Worm (Caenorhabditis elegans) whole organism, L4 larva: ENCODE data around the gene F14B8.5.
"Not testable (repeated sequence)": the region's sequence is repeated elsewhere in the genome, so short reads cannot be mapped to it uniquely, and the experiment has no call there.

Source experiments
- T20F7.1 ChIP-seq: fragments of 200-800 bp; sonication (Bioruptor generic); optimal IDR thresholded peaks from 2 replicates; lab custom pipeline; 2018; ENCODE audit warnings: mild to moderate bottlenecking, missing genetic modification characterization, missing compliant biosample characterization
- T26A8.4 ChIP-seq: fragments of 200-800 bp; sonication (Bioruptor generic); IDR thresholded peaks from 2 replicates; pipeline ENCODE4 v1.3.6; 2022; ENCODE audit warnings: missing genetic modification characterization, missing compliant biosample characterization
- Y75B8A.6 ChIP-seq: fragments of 200-800 bp; sonication (Bioruptor generic); IDR thresholded peaks from 2 replicates; pipeline ENCODE4 v1.3.6; 2022; ENCODE audit warnings: missing genetic modification reagents, missing genetic modification characterization, missing compliant biosample characterization
- aly-2 ChIP-seq: sonication (generic microtip); optimal IDR thresholded peaks from 2 replicates; lab custom pipeline; 2018; ENCODE audit warnings: missing biosample characterization, missing genetic modification characterization
- ceh-32 ChIP-seq: sonication (generic microtip); optimal IDR thresholded peaks from 2 replicates; lab custom pipeline; 2016; ENCODE audit warnings: mild to moderate bottlenecking, missing genetic modification characterization, missing compliant biosample characterization; ENCODE audit not compliant: poor library complexity
- ceh-82 ChIP-seq: sonication (generic microtip); optimal IDR thresholded peaks from 2 replicates; lab custom pipeline; 2017; ENCODE audit warnings: missing biosample characterization, missing genetic modification characterization
- daf-16 ChIP-seq, 3 experiments: sonication (generic microtip); optimal IDR thresholded peaks; 2 replicates each; lab custom pipeline; 2016 to 2017; ENCODE audit warnings: missing genetic modification characterization in 3 of 3, missing genetic modification reagents in 3 of 3, mild to moderate bottlenecking in 2 of 3, missing compliant biosample characterization in 2 of 3, missing biosample characterization in 1 of 3, moderate library complexity in 1 of 3
- dmd-9 ChIP-seq: fragments of 200-800 bp; sonication (Bioruptor generic); IDR thresholded peaks from 2 replicates; pipeline ENCODE4 v1.3.6; 2022; ENCODE audit warnings: missing genetic modification reagents, missing genetic modification characterization, missing compliant biosample characterization
- dve-1 ChIP-seq: sonication (generic microtip); optimal IDR thresholded peaks from 2 replicates; lab custom pipeline; 2017; ENCODE audit warnings: antibody characterized with exemption, mild to moderate bottlenecking, missing genetic modification characterization, missing compliant biosample characterization; ENCODE audit not compliant: insufficient read depth
- hmg-1.1 ChIP-seq: fragments of 200-800 bp; sonication (Bioruptor generic); IDR thresholded peaks from 2 replicates; pipeline ENCODE4 v1.3.6; 2022; ENCODE audit warnings: missing genetic modification reagents, missing genetic modification characterization, missing compliant biosample characterization
- lin-1 ChIP-seq: fragments of 200-800 bp; sonication (Bioruptor generic); IDR thresholded peaks from 2 replicates; pipeline ENCODE4 v1.3.6; 2022; ENCODE audit warnings: missing genetic modification reagents, missing genetic modification characterization, missing compliant biosample characterization
- lin-13 ChIP-seq: fragments of 150-350 bp; optimal IDR thresholded peaks from 2 replicates; lab custom pipeline; 2014; ENCODE audit warnings: missing biosample characterization, missing genetic modification reagents, missing genetic modification characterization
- madf-5 ChIP-seq, 2 experiments: fragments of 200-800 bp; sonication (Bioruptor generic); IDR thresholded peaks; 2 replicates each; pipeline ENCODE4 v1.3.6; 2022; ENCODE audit warnings: missing compliant biosample characterization in 2 of 2, missing genetic modification characterization in 2 of 2
- mep-1 ChIP-seq: fragments of 150-350 bp; sonication (generic microtip); optimal IDR thresholded peaks from 3 replicates; lab custom pipeline; 2014; ENCODE audit warnings: missing biosample characterization, missing genetic modification characterization
- nhr-10 ChIP-seq: fragments of 150-350 bp; optimal IDR thresholded peaks from 2 replicates; lab custom pipeline; 2014; ENCODE audit warnings: missing biosample characterization, missing genetic modification characterization
- nhr-25 ChIP-seq: sonication (generic microtip); optimal IDR thresholded peaks from 2 replicates; lab custom pipeline; 2017; ENCODE audit warnings: missing genetic modification characterization, mild to moderate bottlenecking, missing compliant biosample characterization, antibody characterized with exemption, moderate library complexity, borderline replicate concordance; ENCODE audit not compliant: insufficient read depth
- nhr-48 ChIP-seq: sonication (generic microtip); optimal IDR thresholded peaks from 2 replicates; lab custom pipeline; 2016; ENCODE audit warnings: mild to moderate bottlenecking, missing genetic modification characterization, missing compliant biosample characterization
- nhr-6 ChIP-seq: fragments of 150-350 bp; optimal IDR thresholded peaks from 2 replicates; lab custom pipeline; 2014; ENCODE audit warnings: missing biosample characterization, missing genetic modification characterization
- nhr-77 ChIP-seq: fragments of 150-350 bp; optimal IDR thresholded peaks from 2 replicates; lab custom pipeline; 2014; ENCODE audit warnings: missing biosample characterization, missing genetic modification characterization
- php-3 ChIP-seq: fragments of 200-800 bp; sonication (Bioruptor generic); IDR thresholded peaks from 2 replicates; pipeline ENCODE4 v1.3.6; 2022; ENCODE audit warnings: missing genetic modification reagents, missing genetic modification characterization, missing compliant biosample characterization
- sdz-12 ChIP-seq: fragments of 200-800 bp; sonication (Bioruptor generic); optimal IDR thresholded peaks from 2 replicates; lab custom pipeline; 2018; ENCODE audit warnings: mild to moderate bottlenecking, missing genetic modification characterization, missing compliant biosample characterization
- set-16 ChIP-seq: fragments of 200-800 bp; sonication (Bioruptor generic); IDR thresholded peaks from 2 replicates; pipeline ENCODE4 v1.3.6; 2022; ENCODE audit warnings: missing genetic modification reagents, missing genetic modification characterization, missing compliant biosample characterization
- skn-1 ChIP-seq: fragments of 150-350 bp; optimal IDR thresholded peaks from 2 replicates; lab custom pipeline; 2014; ENCODE audit warnings: missing biosample characterization, missing genetic modification characterization
- snpc-1.2 ChIP-seq: fragments of 200-800 bp; sonication (Bioruptor generic); IDR thresholded peaks from 2 replicates; pipeline ENCODE4 v1.3.6; 2022; ENCODE audit warnings: missing genetic modification reagents, missing genetic modification characterization, missing compliant biosample characterization
- snpc-4 ChIP-seq: fragments of 150-350 bp; optimal IDR thresholded peaks from 2 replicates; lab custom pipeline; 2014; ENCODE audit warnings: missing biosample characterization, missing genetic modification characterization
- spr-1 ChIP-seq: sonication (generic microtip); optimal IDR thresholded peaks from 2 replicates; lab custom pipeline; 2016; ENCODE audit warnings: mild to moderate bottlenecking, missing genetic modification characterization, missing compliant biosample characterization
- tag-97 ChIP-seq: fragments of 200-800 bp; sonication (Bioruptor generic); IDR thresholded peaks from 2 replicates; pipeline ENCODE4 v1.3.6; 2022; ENCODE audit warnings: missing genetic modification characterization, missing compliant biosample characterization
- tra-1 ChIP-seq: fragments of 200-800 bp; sonication (Bioruptor generic); IDR thresholded peaks from 2 replicates; pipeline ENCODE4 v1.3.6; 2022; ENCODE audit warnings: missing genetic modification reagents, missing genetic modification characterization, missing compliant biosample characterization
- unc-39 ChIP-seq: sonication (generic microtip); optimal IDR thresholded peaks from 2 replicates; lab custom pipeline; 2017; ENCODE audit warnings: missing biosample characterization, missing genetic modification characterization
- unc-62 ChIP-seq, 3 experiments: fragments of 150-350 bp in 1 of 3; sonication (generic microtip); optimal IDR thresholded peaks in 2 of 3; peaks in 1 of 3; 1 replicate in 1 of 3; 2 replicates in 2 of 3; lab custom pipeline; 2014 to 2017; ENCODE audit warnings: missing biosample characterization in 3 of 3, missing genetic modification characterization in 3 of 3, missing genetic modification reagents in 3 of 3, missing genotype in 1 of 3
- zag-1 ChIP-seq: fragments of 150-350 bp; optimal IDR thresholded peaks from 2 replicates; lab custom pipeline; 2014; ENCODE audit warnings: missing biosample characterization, missing genetic modification characterization

The F14B8.5 gene

ce11 chrX:6885227-6885853 lies 43.2 kb downstream of the F14B8.5 start, which contains the start of gene F41C6.7 (continued):
- TF ChIP-seq lin-13 (no peak), tag-97 (GFP tag; lab: Robert Waterston, UW) (no peak), unc-62 (GFP tag; optimal IDR thresholded peaks at IDR 0.05 in 1 of 2; lab: Kevin White, UChicago) (no peak), unc-62 (tag; optimal IDR thresholded peaks at IDR 0.05; lab: Kevin White, UChicago) (no peak), nhr-48 (tag; lab: Kevin White, UChicago) (no peak), ceh-32 (tag; lab: Kevin White, UChicago) (no peak), mep-1 (tag; lab: Kevin White, UChicago) (no peak), nhr-6 (no peak), nhr-77 (tag; lab: Kevin White, UChicago) (no peak), dve-1 (tag; lab: Kevin White, UChicago) (peak; percentile 61), tra-1 (no peak)
- TF ChIP-seq, all 104 proteins: peak for 6

ce11 chrX:6884439-6884838 lies 44.1 kb downstream of the F14B8.5 start:
- TF ChIP-seq T20F7.1 (no peak), php-3 (peak; percentile 49; the same call in 1 of the 2 replicates), T26A8.4 (GFP tag; lab: Robert Waterston, UW) (no peak), spr-1 (no peak), unc-39 (tag; lab: Kevin White, UChicago) (no peak), dmd-9 (GFP tag; lab: Robert Waterston, UW) (no peak), nhr-25 (tag; lab: Kevin White, UChicago) (no peak), hmg-1.1 (no peak), nhr-6 (no peak), sdz-12 (GFP tag; lab: Kevin White, UChicago) (no peak), nhr-77 (tag; lab: Kevin White, UChicago) (no peak), aly-2 (no peak), snpc-1.2 (GFP tag; lab: Robert Waterston, UW) (no peak), madf-5 (GFP tag; IDR thresholded peaks at IDR 0.05; lab: Robert Waterston, UW) (no peak), zag-1 (no peak), mep-1 (tag; lab: Kevin White, UChicago) (no peak), daf-16 (GFP tag; optimal IDR thresholded peaks at IDR 0.05; lab: Kevin White, UChicago) (no peak), daf-16 (tag; optimal IDR thresholded peaks at IDR 0.05; lab: Kevin White, UChicago) (peak; percentile 95), nhr-10 (tag; lab: Kevin White, UChicago) (no peak), skn-1 (no peak), dve-1 (tag; lab: Kevin White, UChicago) (peak; percentile 41), ceh-82 (tag; lab: Kevin White, UChicago) (no peak), ceh-32 (tag; lab: Kevin White, UChicago) (no peak)

ce11 chrX:6881795-6882194 lies 46.7 kb downstream of the F14B8.5 start, which contains the start of gene F41C6.6:
F41C6.6 (minus strand) TSS chrX:6881895.
- not testable (repeated sequence) for TF ChIP-seq snpc-4 (tag; lab: Kevin White, UChicago); aly-2; Y75B8A.6 (GFP tag; lab: Robert Waterston, UW)

ce11 chrX:6877436-6877835 lies 51.1 kb downstream of the F14B8.5 start, which contains the start of gene col-173:
col-173 (minus strand) TSS chrX:6877536.
- TF ChIP-seq unc-62 (GFP tag; optimal IDR thresholded peaks at IDR 0.05 in 1 of 2; lab: Kevin White, UChicago) (peak in 1 of 2 experiments; percentile 83), unc-62 (tag; optimal IDR thresholded peaks at IDR 0.05; lab: Kevin White, UChicago) (no peak), lin-1 (GFP tag; lab: Robert Waterston, UW) (no peak)

- TF ChIP-seq zag-1 (no peak), nhr-10 (tag; lab: Kevin White, UChicago) (no peak), unc-62 (GFP tag; optimal IDR thresholded peaks at IDR 0.05 in 1 of 2; lab: Kevin White, UChicago) (peak in 1 of 2 experiments; percentile 0), unc-62 (tag; optimal IDR thresholded peaks at IDR 0.05; lab: Kevin White, UChicago) (no peak), set-16 (peak; percentile 80), nhr-48 (tag; lab: Kevin White, UChicago) (no peak)
- TF ChIP-seq, all 104 proteins: peak for 2
These were observed 53.2 kb downstream of the F14B8.5 start for ce11 chrX:6875273-6875672.
